Fruit fly (Drosophila melanogaster) whole organism, wandering third instar larva: ENCODE results near the gene vari.

Source experiments
- Abd-B ChIP-seq: fragments of >200 bp; optimal IDR thresholded peaks from 2 replicates; lab custom pipeline; 2017; ENCODE audit warnings: missing biosample characterization, missing genetic modification characterization
- CG32264 ChIP-seq: fragments of 200-800 bp; sonication (Bioruptor generic); optimal IDR thresholded peaks from 2 replicates; lab custom pipeline; 2016; ENCODE audit warnings: missing biosample characterization, missing genetic modification characterization
- CG9705 ChIP-seq: fragments of 200-800 bp; sonication (Bioruptor generic); optimal IDR thresholded peaks from 2 replicates; lab custom pipeline; 2018; ENCODE audit warnings: missing biosample characterization, mild to moderate bottlenecking, missing genetic modification characterization
- CrebA ChIP-seq: fragments of 200-800 bp; sonication (Bioruptor generic); optimal IDR thresholded peaks from 2 replicates; lab custom pipeline; 2016; ENCODE audit warnings: missing biosample characterization, mild to moderate bottlenecking, missing genetic modification characterization, borderline replicate concordance
- Dif ChIP-seq: fragments of 200-275, 200-300 bp; sonication (Bioruptor generic); optimal IDR thresholded peaks from 2 replicates; lab custom pipeline; 2018; ENCODE audit warnings: missing biosample characterization, missing genetic modification characterization; ENCODE audit not compliant: partially characterized antibody
- GATAd ChIP-seq: sonication (Bioruptor generic); optimal IDR thresholded peaks from 2 replicates; lab custom pipeline; 2016; ENCODE audit warnings: missing biosample characterization, missing genetic modification characterization
- HLH106 ChIP-seq: fragments of 200-800 bp; optimal IDR thresholded peaks from 3 replicates; lab custom pipeline; 2019; ENCODE audit warnings: missing biosample characterization, mild to moderate bottlenecking, missing genetic modification characterization, moderate library complexity
- Hnf4 ChIP-seq: fragments of 200-800 bp; sonication (Bioruptor generic); optimal IDR thresholded peaks from 2 replicates; lab custom pipeline; 2016; ENCODE audit warnings: missing biosample characterization, mild to moderate bottlenecking, missing genetic modification characterization
- Hr78 ChIP-seq: fragments of >200 bp; optimal IDR thresholded peaks from 2 replicates; lab custom pipeline; 2017; ENCODE audit warnings: missing biosample characterization, missing genetic modification characterization
- Hr83 ChIP-seq: fragments of 200-300 bp; sonication (Bioruptor generic); optimal IDR thresholded peaks from 2 replicates; lab custom pipeline; 2016; ENCODE audit warnings: missing biosample characterization, mild to moderate bottlenecking, missing genetic modification characterization, moderate library complexity; ENCODE audit not compliant: poor library complexity, severe bottlenecking
- Jra ChIP-seq: sonication (Bioruptor generic); optimal IDR thresholded peaks from 2 replicates; lab custom pipeline; 2016; ENCODE audit warnings: missing biosample characterization, missing genetic modification characterization
- Myc ChIP-seq: fragments of >200 bp; optimal IDR thresholded peaks from 2 replicates; lab custom pipeline; 2017
- OdsH ChIP-seq: fragments of 200-800 bp; sonication (Bioruptor generic); optimal IDR thresholded peaks from 2 replicates; lab custom pipeline; 2016; ENCODE audit warnings: missing biosample characterization, mild to moderate bottlenecking, missing genetic modification characterization
- Rel ChIP-seq, 2 experiments: fragments of 200-800 bp; sonication (Bioruptor generic) in 1 of 2; optimal IDR thresholded peaks; 2 replicates in 1 of 2; 3 replicates in 1 of 2; lab custom pipeline; 2016 to 2019; ENCODE audit warnings: mild to moderate bottlenecking in 2 of 2, missing biosample characterization in 2 of 2, missing genetic modification characterization in 2 of 2, moderate library complexity in 1 of 2
- Sp1 ChIP-seq: fragments of 200-800 bp; sonication (Bioruptor generic); optimal IDR thresholded peaks from 3 replicates; lab custom pipeline; 2019; ENCODE audit warnings: missing biosample characterization, mild to moderate bottlenecking, missing genetic modification characterization, moderate library complexity
- br ChIP-seq: fragments of 200-800 bp; sonication (Bioruptor generic); optimal IDR thresholded peaks from 2 replicates; lab custom pipeline; 2016; ENCODE audit warnings: missing biosample characterization, missing genetic modification characterization
- brk ChIP-seq: fragments of 200-800 bp; sonication (Bioruptor generic); optimal IDR thresholded peaks from 2 replicates; lab custom pipeline; 2016; ENCODE audit warnings: missing biosample characterization, mild to moderate bottlenecking, missing genetic modification characterization
- dl ChIP-seq, 2 experiments: fragments of 175-275, 200-275 bp in 1 of 2; fragments of 200-275 bp in 1 of 2; sonication (Bioruptor generic); optimal IDR thresholded peaks; lab custom pipeline; 2018; ENCODE audit warnings: mild to moderate bottlenecking in 2 of 2, missing biosample characterization in 2 of 2, missing genetic modification characterization in 2 of 2, moderate library complexity in 2 of 2; ENCODE audit not compliant: partially characterized antibody in 2 of 2, insufficient read depth in 1 of 2
- dmrt93B ChIP-seq: fragments of 200-800 bp; sonication (Bioruptor generic); optimal IDR thresholded peaks from 2 replicates; lab custom pipeline; 2018; ENCODE audit warnings: missing biosample characterization, mild to moderate bottlenecking, missing genetic modification characterization
- dsf ChIP-seq: sonication (Bioruptor generic); optimal IDR thresholded peaks from 2 replicates; lab custom pipeline; 2016; ENCODE audit warnings: missing biosample characterization, missing genetic modification characterization, borderline replicate concordance
- ey ChIP-seq: fragments of 200-800 bp; sonication (Bioruptor generic); optimal IDR thresholded peaks from 2 replicates; lab custom pipeline; 2016; ENCODE audit warnings: missing biosample characterization, missing genetic modification characterization
- foxo ChIP-seq, 2 experiments: fragments of 200-800 bp; sonication (Bioruptor generic); optimal IDR thresholded peaks; 2 replicates in 1 of 2; 3 replicates in 1 of 2; lab custom pipeline; 2016 to 2017; ENCODE audit warnings: missing biosample characterization in 2 of 2, missing genetic modification characterization in 2 of 2
- h ChIP-seq: fragments of 200-800 bp; sonication (Bioruptor generic); optimal IDR thresholded peaks from 3 replicates; lab custom pipeline; 2016; ENCODE audit warnings: missing biosample characterization, mild to moderate bottlenecking, missing genetic modification characterization
- jim ChIP-seq: fragments of 175-275, 200-325 bp; sonication (Bioruptor generic); optimal IDR thresholded peaks from 2 replicates; lab custom pipeline; 2016; ENCODE audit warnings: missing biosample characterization, mild to moderate bottlenecking, missing genetic modification characterization
- lola ChIP-seq: fragments of >200 bp; optimal IDR thresholded peaks from 2 replicates; lab custom pipeline; 2017; ENCODE audit warnings: missing biosample characterization, missing genetic modification characterization
- pan ChIP-seq: fragments of >200 bp; optimal IDR thresholded peaks from 2 replicates; lab custom pipeline; 2017
- psq ChIP-seq: fragments of 200-800 bp; sonication (Bioruptor generic); optimal IDR thresholded peaks from 3 replicates; lab custom pipeline; 2017; ENCODE audit warnings: missing biosample characterization, mild to moderate bottlenecking, missing genetic modification characterization, moderate library complexity
- rgr ChIP-seq: fragments of 200-800 bp; sonication (Bioruptor generic); optimal IDR thresholded peaks from 3 replicates; lab custom pipeline; 2016; ENCODE audit warnings: missing biosample characterization, mild to moderate bottlenecking, missing genetic modification characterization
- sv ChIP-seq: fragments of 200-800 bp; sonication (Bioruptor generic); optimal IDR thresholded peaks from 3 replicates; lab custom pipeline; 2016; ENCODE audit warnings: missing biosample characterization, missing genetic modification characterization
- usp ChIP-seq: fragments of >200 bp; optimal IDR thresholded peaks from 2 replicates; lab custom pipeline; 2017; ENCODE audit warnings: missing biosample characterization, missing genetic modification characterization
- woc ChIP-seq: sonication (Bioruptor generic); optimal IDR thresholded peaks from 2 replicates; lab custom pipeline; 2016; ENCODE audit warnings: missing biosample characterization, mild to moderate bottlenecking, missing genetic modification characterization

Gene vari

DNA sequence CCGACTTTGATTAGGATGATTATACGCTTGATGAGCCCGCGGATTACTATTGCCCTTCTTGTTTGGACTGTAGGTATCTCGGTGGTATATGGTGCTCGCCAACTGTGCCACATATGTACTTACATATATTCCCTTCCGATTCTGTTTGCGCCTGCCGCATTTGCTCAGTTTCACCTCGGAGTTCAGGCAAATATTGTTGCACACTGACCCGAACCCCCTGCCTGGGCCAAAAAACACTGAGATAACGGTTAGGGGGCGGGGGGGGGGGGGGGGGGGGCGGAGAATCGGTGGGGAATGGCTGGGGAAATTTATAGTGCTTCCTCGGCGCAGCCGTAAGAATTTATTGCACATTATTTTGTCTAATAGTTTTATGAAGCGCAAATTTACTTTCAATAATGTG lies 20.9 kb downstream of the vari start:
- TF ChIP-seq ey (GFP tag; lab: Kevin White, UChicago) (no peak), Hnf4 (no peak), CrebA (no peak), pan (peak; percentile 56)

DNA sequence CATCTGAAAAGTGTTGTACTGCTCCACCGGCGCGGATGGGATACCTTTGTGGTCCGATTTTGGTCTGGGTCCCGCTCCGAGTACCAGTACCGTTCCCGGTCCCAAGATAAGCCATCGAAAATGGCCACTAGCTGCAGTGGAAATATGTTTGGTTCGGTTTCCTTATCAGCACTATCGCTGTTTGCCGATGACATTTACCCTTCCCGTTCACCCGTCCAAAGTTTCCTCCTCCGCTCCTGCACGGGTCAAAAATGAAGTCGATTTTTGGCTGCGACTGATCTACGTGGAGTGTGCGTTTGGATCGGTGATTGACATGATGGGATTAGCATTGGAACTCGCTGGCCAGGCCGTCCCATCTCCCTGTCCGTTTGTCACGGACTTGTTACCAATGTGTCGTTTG lies 22.4 kb downstream of the vari start:
- TF ChIP-seq CrebA (no peak), HLH106 (tag; lab: Kevin White, UChicago) (no peak), jim (GFP tag; lab: Kevin White, UChicago) (no peak), Hr78 (GFP tag; lab: Kevin White, UChicago) (no peak), dmrt93B (GFP tag; lab: Kevin White, UChicago) (no peak), CG32264 (GFP tag; lab: Kevin White, UChicago) (no peak), h (no peak), foxo (GFP tag; optimal IDR thresholded peaks at IDR 0.05; lab: Kevin White, UChicago) (no peak), Jra (GFP tag; lab: Kevin White, UChicago) (no peak)

DNA sequence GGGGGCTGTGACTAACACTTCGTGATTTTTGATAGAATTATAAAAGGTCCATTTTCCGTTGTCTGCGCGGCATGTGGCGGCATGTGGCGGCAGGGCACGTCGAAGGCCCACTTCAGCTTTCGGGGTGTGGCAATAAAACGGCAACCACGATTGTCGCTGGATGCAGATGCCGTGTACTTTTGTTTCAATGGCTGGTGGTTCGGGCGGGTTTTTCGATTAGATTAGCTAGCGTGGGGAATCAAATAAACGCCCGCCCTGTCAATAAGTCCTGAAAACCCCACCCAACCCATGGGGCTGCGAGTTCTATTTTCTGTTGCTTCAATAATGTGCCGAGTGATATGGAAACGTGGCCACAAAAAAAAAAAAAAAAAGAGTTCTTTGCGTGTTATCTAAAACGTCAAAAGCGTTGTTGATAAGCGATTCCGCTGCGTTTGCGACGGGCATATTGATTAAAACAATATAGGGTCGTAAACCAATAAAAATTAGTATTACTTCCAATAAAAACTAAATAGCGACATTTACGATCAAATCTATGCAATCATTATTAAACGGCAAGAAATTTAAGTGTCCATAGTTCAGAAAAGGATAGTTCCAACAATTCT lies 23.3 kb downstream of the vari start:
- TF ChIP-seq Myc (lab: Kevin White, UChicago), result no peak
- TF ChIP-seq dl (GFP tag; optimal IDR thresholded peaks at IDR 0.05; lab: Kevin White, UChicago; ENCODE audit: insufficient read depth in 1 of 2, partially characterized antibody in 2 of 2), result peak in 1 of 2 experiments; percentile 50
- peak; percentile 42 for TF ChIP-seq Sp1
- TF ChIP-seq CrebA, result peak; percentile 75
- no peak for TF ChIP-seq foxo (GFP tag; optimal IDR thresholded peaks at IDR 0.05; lab: Kevin White, UChicago)
- no peak for TF ChIP-seq Jra (GFP tag; lab: Kevin White, UChicago)
- no peak for TF ChIP-seq Hnf4
- TF ChIP-seq lola, result no peak
- TF ChIP-seq Rel (GFP tag; optimal IDR thresholded peaks at IDR 0.05; lab: Kevin White, UChicago), result no peak
- peak; percentile 95 for TF ChIP-seq Rel (tag; optimal IDR thresholded peaks at IDR 0.05; lab: Kevin White, UChicago)

DNA sequence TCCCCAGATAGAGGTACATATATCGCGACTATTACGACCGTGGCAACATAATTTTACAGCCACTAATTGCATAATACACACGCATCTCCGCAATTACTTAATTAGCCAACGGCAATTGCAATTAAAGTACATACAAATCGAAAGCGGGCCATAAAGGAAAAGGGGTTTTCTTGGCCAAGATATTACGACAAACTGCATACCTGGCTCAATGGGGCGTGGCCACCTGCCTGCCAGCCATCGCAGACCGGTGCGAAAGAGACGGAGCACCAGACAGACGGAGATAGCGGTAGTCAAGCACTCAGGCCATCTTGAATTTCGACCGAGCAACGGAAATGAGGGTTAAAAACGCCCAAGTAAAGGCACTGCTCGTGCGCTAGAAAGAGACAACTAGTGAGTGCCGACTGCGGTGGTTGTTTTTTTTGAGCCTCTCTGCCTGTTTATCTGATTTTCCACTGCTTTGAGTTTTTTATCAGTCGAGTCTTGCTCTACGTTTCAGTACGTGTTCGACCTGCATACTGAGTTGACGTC lies 26.5 kb downstream of the vari start, which contains the start of gene cad:
Gene cad, plus strand, starts transcription at position 490 of the 528 bp plus-strand sequence.
- TF ChIP-seq dmrt93B (GFP tag; lab: Kevin White, UChicago) (peak; percentile 36), Hnf4 (peak; percentile 2), Rel (GFP tag; optimal IDR thresholded peaks at IDR 0.05; lab: Kevin White, UChicago) (no peak), Rel (tag; optimal IDR thresholded peaks at IDR 0.05; lab: Kevin White, UChicago) (peak; percentile 65), dl (GFP tag; optimal IDR thresholded peaks at IDR 0.05; lab: Kevin White, UChicago; ENCODE audit: insufficient read depth in 1 of 2, partially characterized antibody in 2 of 2) (no peak), woc (no peak), usp (GFP tag; lab: Kevin White, UChicago) (no peak), OdsH (peak; percentile 11), Abd-B (GFP tag; lab: Kevin White, UChicago) (no peak), foxo (GFP tag; optimal IDR thresholded peaks at IDR 0.05; lab: Kevin White, UChicago) (peak in 1 of 2 experiments; percentile 14), Dif (no peak), br (GFP tag; lab: Kevin White, UChicago) (peak; percentile 57), ey (GFP tag; lab: Kevin White, UChicago) (no peak), Sp1 (peak; percentile 65), sv (no peak), Hr83 (GFP tag; lab: Kevin White, UChicago) (peak; percentile 79), HLH106 (tag; lab: Kevin White, UChicago) (peak; percentile 41), rgr (peak; percentile 68), dsf (GFP tag; lab: Kevin White, UChicago) (no peak), pan (no peak), GATAd (GFP tag; lab: Kevin White, UChicago) (no peak), brk (no peak), Myc (lab: Kevin White, UChicago) (no peak), CG9705 (GFP tag; lab: Kevin White, UChicago) (peak; percentile 26), jim (GFP tag; lab: Kevin White, UChicago) (peak; percentile 65), h (peak; percentile 65), psq (GFP tag; lab: Kevin White, UChicago) (peak; percentile 45), Jra (GFP tag; lab: Kevin White, UChicago) (peak; percentile 19)
